Worm (Caenorhabditis elegans) whole organism, L1 larva: Measurements from ENCODE around the gene fbxa-94.

ENCODE experiments used
- efl-1 ChIP-seq, 4 experiments: fragments of 150-350 bp; optimal IDR thresholded peaks in 3 of 4; peaks in 1 of 4; 1 replicate in 1 of 4; 2 replicates in 3 of 4; lab custom pipeline; 2014; ENCODE audit warnings: missing biosample characterization in 2 of 4, missing genetic modification characterization in 2 of 4, missing genetic modification reagents in 2 of 4
- fos-1 ChIP-seq: fragments of 150-350 bp; optimal IDR thresholded peaks from 2 replicates; lab custom pipeline; 2014; ENCODE audit warnings: missing biosample characterization, missing genetic modification characterization
- lin-13 ChIP-seq: fragments of 150-350 bp; optimal IDR thresholded peaks from 2 replicates; lab custom pipeline; 2014; ENCODE audit warnings: missing biosample characterization, missing genetic modification reagents, missing genetic modification characterization
- snpc-4 ChIP-seq: fragments of 150-350 bp; optimal IDR thresholded peaks from 2 replicates; lab custom pipeline; 2014; ENCODE audit warnings: missing biosample characterization, missing genetic modification characterization
- zag-1 ChIP-seq: fragments of 150-350 bp; optimal IDR thresholded peaks from 2 replicates; lab custom pipeline; 2014; ENCODE audit warnings: missing biosample characterization, missing genetic modification characterization

DNA sequence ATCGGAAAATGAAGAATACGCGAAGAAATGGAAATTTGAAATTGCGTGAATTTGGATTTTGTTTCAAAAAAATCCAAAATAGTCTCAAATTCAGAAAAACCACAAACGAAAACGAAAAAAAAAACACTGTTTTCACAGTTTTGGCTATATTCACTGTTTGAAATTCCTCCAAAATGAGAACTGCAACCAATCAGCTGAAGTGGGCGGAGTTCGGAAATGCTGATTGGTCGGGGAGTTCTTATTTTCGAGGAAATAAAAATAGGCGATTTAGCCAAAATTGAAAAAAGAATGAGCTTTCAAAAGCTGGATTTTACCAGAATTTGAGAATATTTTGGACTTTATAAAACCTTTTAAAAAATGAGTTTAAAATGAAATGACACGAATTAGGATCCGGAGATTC lies 27.8 kb upstream of the fbxa-94 start, which contains the start of gene glb-14:
- TF ChIP-seq snpc-4 (tag; lab: Kevin White, UChicago) (no peak), lin-13 (GFP tag; lab: Kevin White, UChicago) (no peak), zag-1 (tag; lab: Kevin White, UChicago) (no peak), fos-1 (no peak), efl-1 (optimal IDR thresholded peaks at IDR 0.05; lab: Kevin White, UChicago) (no peak), efl-1 (GFP tag; optimal IDR thresholded peaks at IDR 0.05 in 1 of 2; lab: Kevin White, UChicago) (no peak)
